Fruit fly (Drosophila melanogaster): Measurements from ENCODE around the gene CG7369.

The CG7369 gene

DNA sequence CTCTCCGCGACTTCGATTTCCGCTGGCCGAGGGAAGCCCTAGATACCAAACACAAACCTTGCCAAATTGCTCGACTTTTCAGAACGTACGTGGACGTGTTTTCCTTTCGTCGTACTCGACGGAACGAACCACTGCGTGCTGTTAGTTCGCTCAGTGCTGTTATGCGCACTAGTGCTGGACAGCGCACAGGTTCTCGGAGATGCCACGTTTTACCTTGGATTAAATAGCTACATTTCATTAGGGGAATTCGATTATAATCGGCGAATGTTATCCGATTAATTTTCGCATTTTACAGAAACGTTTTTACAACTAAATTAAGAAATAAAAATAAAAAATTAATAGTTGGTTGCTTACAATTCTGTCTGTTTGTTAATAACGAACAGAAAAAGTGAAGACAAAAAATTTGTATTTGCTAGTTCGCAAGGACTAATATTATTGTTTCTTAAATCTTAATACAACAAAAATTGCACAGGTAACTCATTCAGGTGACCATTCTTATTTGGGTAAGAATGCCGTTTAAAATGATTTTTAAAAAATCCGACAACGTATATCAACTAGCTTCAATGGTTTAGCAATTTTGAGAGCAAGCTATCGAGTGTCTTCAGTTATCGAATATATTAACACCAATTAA, 24.3 kb upstream of the CG7369 start, which contains the start of the genes ArfGAP3 and CG32452 (continued):
- TF ChIP-seq CG12104 (GFP tag; optimal IDR thresholded peaks at IDR 0.05) (peak; percentile 73), al (GFP tag; IDR thresholded peaks at IDR 0.05) (peak; percentile 70), Nf-YB (GFP tag; optimal IDR thresholded peaks at IDR 0.05) (peak; percentile 52), row (GFP tag; IDR thresholded peaks at IDR 0.05) (peak; percentile 91), CG7357 (GFP tag; IDR thresholded peaks at IDR 0.05) (peak; percentile 53; the same call in 1 of the 3 replicates), esg (GFP tag; conservative IDR thresholded peaks at IDR 0.05) (peak; percentile 51; the same call in 1 of the 2 replicates), Xrp1 (GFP tag; IDR thresholded peaks at IDR 0.05) (peak; percentile 79), Dip2 (GFP tag; IDR thresholded peaks at IDR 0.05) (no peak), CG31365 (tag; optimal IDR thresholded peaks at IDR 0.05) (no peak), gcm (GFP tag; optimal IDR thresholded peaks at IDR 0.05) (peak; percentile 54), Usf (GFP tag; optimal IDR thresholded peaks at IDR 0.05) (peak; percentile 41), CG9797 (GFP tag; optimal IDR thresholded peaks at IDR 0.05) (peak; percentile 22), CG9876 (GFP tag; optimal IDR thresholded peaks at IDR 0.05) (peak; percentile 7), luna (GFP tag; optimal IDR thresholded peaks at IDR 0.05) (peak; percentile 50), tap (tag; optimal IDR thresholded peaks at IDR 0.05) (peak; percentile 60), CG9727 (GFP tag; optimal IDR thresholded peaks at IDR 0.05) (peak; percentile 78), Lim3 (GFP tag; IDR thresholded peaks at IDR 0.05) (no peak), zfh2 (GFP tag; optimal IDR thresholded peaks at IDR 0.05) (peak; percentile 80), Dek (tag; optimal IDR thresholded peaks at IDR 0.05) (peak; percentile 61), cwo (GFP tag; optimal IDR thresholded peaks at IDR 0.05) (peak; percentile 22), Poxn (GFP tag; IDR thresholded peaks at IDR 0.05) (no peak), Nf-YA (GFP tag; IDR thresholded peaks at IDR 0.05) (no peak), CG13775 (GFP tag; optimal IDR thresholded peaks at IDR 0.05) (peak; percentile 82), zfh1 (GFP tag; IDR thresholded peaks at IDR 0.05) (peak; percentile 77; the same call in 2 of the 3 replicates), zen2 (GFP tag; IDR thresholded peaks at IDR 0.05; ENCODE audit: partially characterized antibody) (peak; percentile 27; the same call in 2 of the 3 replicates), pita (GFP tag; optimal IDR thresholded peaks at IDR 0.05) (no peak), wor (GFP tag; IDR thresholded peaks at IDR 0.05) (peak; percentile 52), CG17568 (GFP tag; optimal IDR thresholded peaks at IDR 0.05) (no peak), CG11247 (GFP tag; IDR thresholded peaks at IDR 0.05) (peak; percentile 80), ssp (GFP tag; IDR thresholded peaks at IDR 0.05) (peak; percentile 74), BEAF-32 (GFP tag; optimal IDR thresholded peaks at IDR 0.05) (peak; percentile 75), E2f2 (GFP tag; IDR thresholded peaks at IDR 0.05) (peak; percentile 54; the same call in 1 of the 2 replicates), CG11696 (GFP tag; IDR thresholded peaks at IDR 0.05) (no peak; the same call in 1 of the 2 replicates), lola (GFP tag; optimal IDR thresholded peaks at IDR 0.05) (peak in 1 of 3 experiments; percentile 75), vnd (GFP tag; IDR thresholded peaks at IDR 0.05; ENCODE audit: partially characterized antibody) (peak; percentile 58; the same call in 1 of the 3 replicates), CG3281 (GFP tag; optimal IDR thresholded peaks at IDR 0.05) (peak; percentile 50), yki (optimal IDR thresholded peaks at IDR 0.05) (no peak), MTF-1 (GFP tag; optimal IDR thresholded peaks at IDR 0.05; ENCODE audit: borderline replicate concordance) (peak; percentile 50), bab2 (GFP tag; optimal IDR thresholded peaks at IDR 0.05) (peak; percentile 67), CG14860 (GFP tag; IDR thresholded peaks at IDR 0.05; ENCODE audit: partially characterized antibody) (no peak), CG18764 (GFP tag; optimal IDR thresholded peaks at IDR 0.05) (peak; percentile 59), Hr3 (GFP tag; optimal IDR thresholded peaks at IDR 0.05) (peak; percentile 67), ind (GFP tag; optimal IDR thresholded peaks at IDR 0.05) (peak; percentile 78), CG32767 (GFP tag; IDR thresholded peaks at IDR 0.05) (peak; percentile 66; the same call in 1 of the 2 replicates), CG9215 (GFP tag; IDR thresholded peaks at IDR 0.05) (peak; percentile 67), fd3F (GFP tag; optimal IDR thresholded peaks at IDR 0.05) (peak; percentile 64), CG1529 (GFP tag; optimal IDR thresholded peaks at IDR 0.05) (peak; percentile 29), Dad (GFP tag; optimal IDR thresholded peaks at IDR 0.05) (peak; percentile 48), Ets97D (GFP tag; optimal IDR thresholded peaks at IDR 0.05) (peak; percentile 66), CG4424 (GFP tag; optimal IDR thresholded peaks at IDR 0.05) (peak; percentile 77)

Measured in whole organism, embryonic.